Worm (Caenorhabditis elegans) whole organism, mixed stage, embryonic: ENCODE results near the gene F10B5.2.

Source experiments
- bed-3 ChIP-seq: fragments of 200-800 bp; sonication (Bioruptor generic); optimal IDR thresholded peaks from 3 replicates; lab custom pipeline; 2018; ENCODE audit warnings: mild to moderate bottlenecking, missing genetic modification characterization, moderate library complexity, missing compliant biosample characterization
- elt-3 ChIP-seq: fragments of 150-350 bp; optimal IDR thresholded peaks from 2 replicates; lab custom pipeline; 2014; ENCODE audit warnings: missing biosample characterization, missing genetic modification characterization
- flh-1 ChIP-seq: fragments of 200-800 bp; sonication (Bioruptor generic); optimal IDR thresholded peaks from 2 replicates; lab custom pipeline; 2018; ENCODE audit warnings: mild to moderate bottlenecking, missing genetic modification characterization, moderate library complexity, missing compliant biosample characterization
- lsy-2 ChIP-seq: fragments of 150-350 bp; optimal IDR thresholded peaks from 2 replicates; lab custom pipeline; 2014; ENCODE audit warnings: missing biosample characterization, missing genetic modification characterization
- sem-2 ChIP-seq: fragments of 200-800 bp; sonication (Bioruptor generic); optimal IDR thresholded peaks from 2 replicates; lab custom pipeline; 2018; ENCODE audit warnings: mild to moderate bottlenecking, missing genetic modification characterization, missing compliant biosample characterization
- sptf-1 ChIP-seq: sonication (generic microtip); optimal IDR thresholded peaks from 2 replicates; lab custom pipeline; 2017; ENCODE audit warnings: mild to moderate bottlenecking, missing genetic modification characterization, moderate library complexity, missing compliant biosample characterization

The F10B5.2 gene

DNA sequence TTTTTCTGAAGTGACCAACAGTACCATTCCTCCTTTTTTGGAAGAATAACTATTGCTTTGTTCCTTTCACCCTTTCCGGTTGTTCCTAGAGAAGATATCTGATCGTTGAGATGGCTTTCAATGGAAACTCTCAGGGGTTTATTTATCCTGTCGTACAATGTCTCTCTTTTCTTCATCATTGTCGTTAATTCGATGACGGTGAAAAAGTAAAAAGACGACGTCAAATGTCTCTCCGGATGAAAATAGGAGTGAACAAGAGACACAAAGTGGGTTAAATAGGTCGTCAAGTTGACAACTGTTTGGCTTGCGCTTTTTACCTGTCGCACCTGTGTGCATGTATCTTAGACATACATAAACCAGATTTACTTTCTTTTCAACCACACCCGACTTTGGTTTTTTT is 49.4 kb downstream of the F10B5.2 start:
- TF ChIP-seq lsy-2 (tag; lab: Kevin White, UChicago): no peak
- TF ChIP-seq elt-3 (tag; lab: Kevin White, UChicago): no peak
- TF ChIP-seq flh-1 (GFP tag; lab: Kevin White, UChicago): no peak
- no peak for TF ChIP-seq sptf-1 (tag; lab: Kevin White, UChicago)
- TF ChIP-seq bed-3 (GFP tag; lab: Kevin White, UChicago): no peak
- no peak for TF ChIP-seq sem-2 (GFP tag; lab: Kevin White, UChicago)
